Fruit fly (Drosophila melanogaster) whole organism, embryonic: Measurements from ENCODE around the gene CG32971.
A peak's percentile ranks its signal among the peaks of the same experiment; 100 is the strongest.

Experiments used
- Adf1 ChIP-seq: fragments of 200-800 bp; sonication (Bioruptor generic); IDR thresholded peaks from 2 replicates; pipeline ENCODE4 v1.3.6; 2022; ENCODE audit warnings: missing biosample characterization, missing genetic modification characterization
- Atf3 ChIP-seq: fragments of 200-800 bp; sonication (Bioruptor generic); optimal IDR thresholded peaks from 3 replicates; lab custom pipeline; 2016; ENCODE audit warnings: missing biosample characterization, missing genetic modification characterization
- Blimp-1 ChIP-seq: fragments of 200-800 bp; sonication (Bioruptor generic); optimal IDR thresholded peaks from 3 replicates; lab custom pipeline; 2018; ENCODE audit warnings: missing biosample characterization, missing genetic modification characterization, mild to moderate bottlenecking, moderate library complexity, missing genetic modification reagents
- CG10431 ChIP-seq: fragments of 200-800 bp; sonication (Bioruptor generic); optimal IDR thresholded peaks from 3 replicates; lab custom pipeline; 2018; ENCODE audit warnings: missing biosample characterization, mild to moderate bottlenecking, missing genetic modification characterization
- CG10543 ChIP-seq: fragments of 200-800 bp; sonication (Bioruptor generic); optimal IDR thresholded peaks from 3 replicates; lab custom pipeline; 2017; ENCODE audit warnings: missing biosample characterization, mild to moderate bottlenecking, missing genetic modification characterization, moderate library complexity
- CG10654 ChIP-seq: fragments of 200-800 bp; sonication (Bioruptor generic); optimal IDR thresholded peaks from 2 replicates; lab custom pipeline; 2016; ENCODE audit warnings: missing biosample characterization, missing genetic modification characterization
- CG13894 ChIP-seq: fragments of 200-800 bp; sonication (Bioruptor generic); optimal IDR thresholded peaks from 3 replicates; lab custom pipeline; 2018; ENCODE audit warnings: missing biosample characterization, mild to moderate bottlenecking, missing genetic modification characterization, moderate library complexity
- CG14710 ChIP-seq: fragments of 200-800 bp; sonication (Bioruptor generic); optimal IDR thresholded peaks from 3 replicates; lab custom pipeline; 2019; ENCODE audit warnings: missing biosample characterization, mild to moderate bottlenecking, missing genetic modification characterization, moderate library complexity
- CG15011 ChIP-seq: fragments of 200-800 bp; sonication (Bioruptor generic); optimal IDR thresholded peaks from 3 replicates; lab custom pipeline; 2018; ENCODE audit warnings: missing biosample characterization, mild to moderate bottlenecking, missing genetic modification characterization
- CG15514 ChIP-seq: fragments of 200-800 bp; sonication (Bioruptor generic); optimal IDR thresholded peaks from 3 replicates; lab custom pipeline; 2017; ENCODE audit warnings: missing biosample characterization, missing genetic modification characterization, mild to moderate bottlenecking, moderate library complexity, missing genetic modification reagents
- CG18262 ChIP-seq: fragments of 200-800 bp; optimal IDR thresholded peaks from 3 replicates; lab custom pipeline; 2019; ENCODE audit warnings: missing biosample characterization, mild to moderate bottlenecking, missing genetic modification characterization, moderate library complexity
- CG18619 ChIP-seq: fragments of 200-800 bp; sonication (Bioruptor generic); optimal IDR thresholded peaks from 3 replicates; lab custom pipeline; 2017; ENCODE audit warnings: missing biosample characterization, mild to moderate bottlenecking, missing genetic modification characterization
- CG18764 ChIP-seq: fragments of 200-800 bp; sonication (Bioruptor generic); optimal IDR thresholded peaks from 3 replicates; lab custom pipeline; 2016; ENCODE audit warnings: missing biosample characterization, missing genetic modification characterization
- CG34224 ChIP-seq: fragments of 200-800 bp; sonication (Bioruptor generic); IDR thresholded peaks from 3 replicates; pipeline ENCODE4 v1.3.6; 2022; ENCODE audit warnings: missing biosample characterization, missing genetic modification characterization; ENCODE audit not compliant: partially characterized antibody
- CG3726 ChIP-seq: fragments of 200-800 bp; sonication (Bioruptor generic); IDR thresholded peaks from 3 replicates; pipeline ENCODE4, ENCODE4 v1.3.6; 2022; ENCODE audit warnings: missing biosample characterization, missing genetic modification characterization
- CG4282 ChIP-seq: fragments of 200-800 bp; sonication (Bioruptor generic); optimal IDR thresholded peaks from 2 replicates; lab custom pipeline; 2016; ENCODE audit warnings: missing biosample characterization, missing genetic modification characterization
- CG4707 ChIP-seq: fragments of 200-800 bp; sonication (Bioruptor generic); optimal IDR thresholded peaks from 2 replicates; lab custom pipeline; 2018; ENCODE audit warnings: missing biosample characterization, mild to moderate bottlenecking, missing genetic modification characterization, moderate library complexity
- CG7556 ChIP-seq: fragments of 200-800 bp; sonication (Bioruptor generic); optimal IDR thresholded peaks from 2 replicates; lab custom pipeline; 2017; ENCODE audit warnings: missing biosample characterization, mild to moderate bottlenecking, missing genetic modification characterization
- CG7745 ChIP-seq: fragments of 200-800 bp; sonication (Bioruptor generic); optimal IDR thresholded peaks from 2 replicates; lab custom pipeline; 2018; ENCODE audit warnings: missing biosample characterization, mild to moderate bottlenecking, missing genetic modification characterization, moderate library complexity
- CG9215 ChIP-seq: fragments of 200-800 bp; sonication (Bioruptor generic); IDR thresholded peaks from 2 replicates; pipeline ENCODE4 v1.3.6; 2022; ENCODE audit warnings: missing biosample characterization, missing genetic modification characterization
- CG9797 ChIP-seq: fragments of 200-800 bp; sonication (Bioruptor generic); optimal IDR thresholded peaks from 3 replicates; lab custom pipeline; 2018; ENCODE audit warnings: missing biosample characterization, mild to moderate bottlenecking, missing genetic modification characterization
- CG9876 ChIP-seq: fragments of 200-800 bp; sonication (Bioruptor generic); optimal IDR thresholded peaks from 2 replicates; lab custom pipeline; 2016; ENCODE audit warnings: missing biosample characterization, missing genetic modification characterization
- Dek ChIP-seq: fragments of 200-800 bp; sonication (Bioruptor generic); optimal IDR thresholded peaks from 3 replicates; lab custom pipeline; 2019; ENCODE audit warnings: missing biosample characterization, mild to moderate bottlenecking, missing genetic modification characterization, moderate library complexity
- Dll ChIP-seq: fragments of 200-800 bp; sonication (Bioruptor generic); IDR thresholded peaks from 4 replicates; pipeline ENCODE4 v1.3.6; 2022; ENCODE audit warnings: missing biosample characterization, missing genetic modification characterization; ENCODE audit not compliant: partially characterized antibody
- Eip74EF ChIP-seq, 2 experiments: fragments of 200-800 bp in 1 of 2; fragments of >200 bp in 1 of 2; sonication (Bioruptor generic) in 1 of 2; optimal IDR thresholded peaks; 2 replicates each; lab custom pipeline; 2017 to 2019; ENCODE audit warnings: missing biosample characterization in 2 of 2, missing genetic modification characterization in 2 of 2, mild to moderate bottlenecking in 1 of 2, moderate library complexity in 1 of 2
- Ets97D ChIP-seq: fragments of 200-800 bp; sonication (Bioruptor generic); optimal IDR thresholded peaks from 3 replicates; lab custom pipeline; 2016; ENCODE audit warnings: missing biosample characterization, missing genetic modification characterization
- HmgZ ChIP-seq: fragments of 200-800 bp; sonication (Bioruptor generic); optimal IDR thresholded peaks from 2 replicates; lab custom pipeline; 2018; ENCODE audit warnings: missing biosample characterization, mild to moderate bottlenecking, missing genetic modification characterization
- Meics ChIP-seq: fragments of 200-800 bp; sonication (Bioruptor generic); optimal IDR thresholded peaks from 2 replicates; lab custom pipeline; 2017; ENCODE audit warnings: missing biosample characterization, mild to moderate bottlenecking, missing genetic modification characterization
- Stat92E ChIP-seq, 3 experiments: fragments of >200 bp in 2 of 3; fragments of 200-800 bp in 1 of 3; sonication (Bioruptor generic) in 1 of 3; optimal IDR thresholded peaks; 2 replicates each; lab custom pipeline; 2017 to 2019; ENCODE audit warnings: missing biosample characterization in 3 of 3, missing genetic modification characterization in 3 of 3, mild to moderate bottlenecking in 1 of 3, moderate library complexity in 1 of 3
- bowl ChIP-seq: fragments of 200-800 bp; sonication (Bioruptor generic); IDR thresholded peaks from 2 replicates; pipeline ENCODE4 v1.3.6; 2022; ENCODE audit warnings: missing biosample characterization, missing genetic modification characterization
- danr ChIP-seq: fragments of 200-800 bp; sonication (Bioruptor generic); IDR thresholded peaks from 2 replicates; pipeline ENCODE4 v1.3.6; 2022; ENCODE audit warnings: missing biosample characterization, missing genetic modification characterization
- dm ChIP-seq: fragments of 200-800 bp; sonication (Bioruptor generic); optimal IDR thresholded peaks from 3 replicates; lab custom pipeline; 2016; ENCODE audit warnings: missing biosample characterization, missing genetic modification characterization
- gsb ChIP-seq: fragments of 200-800 bp; sonication (Bioruptor generic); IDR thresholded peaks from 2 replicates; pipeline ENCODE4 v1.3.6; 2022; ENCODE audit warnings: missing biosample characterization, missing genetic modification characterization
- hkb ChIP-seq, 2 experiments: fragments of 200-800 bp in 1 of 2; fragments of >200 bp in 1 of 2; sonication (Bioruptor generic) in 1 of 2; IDR thresholded peaks in 1 of 2; optimal IDR thresholded peaks in 1 of 2; 2 replicates each; pipeline versions ENCODE4 v1.3.6 to Lab custom; 2017 to 2022; ENCODE audit warnings: missing biosample characterization in 1 of 2, missing genetic modification characterization in 1 of 2
- ind ChIP-seq: fragments of 200-800 bp; sonication (Bioruptor generic); optimal IDR thresholded peaks from 3 replicates; lab custom pipeline; 2016; ENCODE audit warnings: missing biosample characterization, missing genetic modification characterization
- jumu ChIP-seq: fragments of 200-800 bp; sonication (Bioruptor generic); optimal IDR thresholded peaks from 3 replicates; lab custom pipeline; 2016; ENCODE audit warnings: missing biosample characterization, missing genetic modification characterization
- nom ChIP-seq: fragments of 200-800 bp; sonication (Bioruptor generic); optimal IDR thresholded peaks from 2 replicates; lab custom pipeline; 2017; ENCODE audit warnings: missing biosample characterization, missing genetic modification characterization, mild to moderate bottlenecking, moderate library complexity, missing genetic modification reagents
- pan ChIP-seq, 4 experiments: fragments of >200 bp in 3 of 4; fragments of 200-800 bp in 1 of 4; sonication (Bioruptor generic) in 1 of 4; optimal IDR thresholded peaks in 3 of 4; IDR thresholded peaks in 1 of 4; 2 replicates each; pipeline versions ENCODE4 v1.3.6 to Lab custom; 2017 to 2022; ENCODE audit warnings: missing biosample characterization in 2 of 4, missing genetic modification characterization in 2 of 4, mixed read lengths in 1 of 4
- pnt ChIP-seq: fragments of 200-800 bp; sonication (Bioruptor generic); optimal IDR thresholded peaks from 3 replicates; lab custom pipeline; 2016; ENCODE audit warnings: missing biosample characterization, missing genetic modification characterization
- ro ChIP-seq: fragments of 200-800 bp; sonication (Bioruptor generic); IDR thresholded peaks from 2 replicates; pipeline ENCODE4 v1.3.6; 2022; ENCODE audit warnings: missing biosample characterization, missing genetic modification characterization
- slou ChIP-seq: fragments of 200-800 bp; sonication (Bioruptor generic); optimal IDR thresholded peaks from 3 replicates; lab custom pipeline; 2016; ENCODE audit warnings: missing biosample characterization, missing genetic modification characterization
- ssp ChIP-seq: fragments of 200-800 bp; sonication (Bioruptor generic); IDR thresholded peaks from 2 replicates; pipeline ENCODE4 v1.3.6; 2022; ENCODE audit warnings: missing biosample characterization, missing genetic modification characterization
- vnd ChIP-seq: fragments of 200-800 bp; sonication (Bioruptor generic); IDR thresholded peaks from 3 replicates; pipeline ENCODE4 v1.3.6; 2022; ENCODE audit warnings: missing biosample characterization, missing genetic modification characterization; ENCODE audit not compliant: partially characterized antibody
- vvl ChIP-seq: fragments of 200-800 bp; sonication (Bioruptor generic); IDR thresholded peaks from 2 replicates; pipeline ENCODE4 v1.3.6; 2022; ENCODE audit warnings: missing biosample characterization, missing genetic modification characterization
- wek ChIP-seq: fragments of 200-800 bp; sonication (Bioruptor generic); optimal IDR thresholded peaks from 3 replicates; lab custom pipeline; 2018; ENCODE audit warnings: missing biosample characterization, mild to moderate bottlenecking, missing genetic modification characterization, moderate library complexity
- zen ChIP-seq: fragments of 200-800 bp; sonication (Bioruptor generic); optimal IDR thresholded peaks from 3 replicates; lab custom pipeline; 2018; ENCODE audit warnings: missing biosample characterization, mild to moderate bottlenecking, missing genetic modification characterization, moderate library complexity
- zen2 ChIP-seq: fragments of 200-800 bp; sonication (Bioruptor generic); IDR thresholded peaks from 3 replicates; pipeline ENCODE4 v1.3.6; 2022; ENCODE audit warnings: missing biosample characterization, missing genetic modification characterization; ENCODE audit not compliant: partially characterized antibody
- zfh1 ChIP-seq: fragments of 200-800 bp; sonication (Bioruptor generic); IDR thresholded peaks from 3 replicates; pipeline ENCODE4 v1.3.6; 2022; ENCODE audit warnings: missing biosample characterization, missing genetic modification characterization

CG32971 gene

DNA sequence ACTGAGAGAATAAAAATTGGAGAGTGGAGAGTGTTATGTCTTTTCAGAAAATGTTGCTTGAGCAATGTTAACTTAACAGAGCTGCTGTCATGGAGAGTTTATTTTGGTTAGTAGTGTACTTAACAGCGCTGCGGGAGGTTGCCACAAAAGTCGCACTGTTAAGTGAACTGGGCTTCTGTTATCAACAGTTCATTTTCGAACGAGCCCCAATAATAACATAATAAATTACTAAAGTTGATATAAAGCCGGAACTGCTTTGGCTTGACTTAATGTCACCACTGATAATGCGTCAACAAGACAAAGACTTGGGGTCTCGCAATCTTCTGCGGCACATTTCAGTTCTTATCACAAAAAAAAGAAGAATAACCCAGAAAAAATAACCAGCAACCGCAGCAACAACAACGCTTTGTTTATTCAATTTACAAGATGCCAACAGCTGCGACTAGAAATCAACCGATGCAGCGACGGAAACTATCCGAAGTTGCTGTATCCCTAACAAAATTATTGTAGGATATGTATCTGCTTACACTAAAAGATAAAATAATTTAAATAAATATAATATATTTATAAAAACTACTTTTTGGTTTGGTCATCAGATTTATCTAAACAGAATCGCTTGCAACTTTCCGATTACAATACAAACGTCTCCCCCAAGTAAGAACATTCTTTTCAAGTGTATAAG lies 39.9 kb upstream of the CG32971 start (continued):
- no peak for TF ChIP-seq CG3726 (GFP tag; lab: Robert Waterston, UW)
- no peak for TF ChIP-seq CG7556 (GFP tag; lab: Kevin White, UChicago)
- peak; percentile 60 for TF ChIP-seq Blimp-1 (GFP tag; lab: Kevin White, UChicago)
- TF ChIP-seq CG15514 (GFP tag; lab: Kevin White, UChicago), result no peak
- no peak for TF ChIP-seq Ets97D (GFP tag; lab: Kevin White, UChicago)
- no peak for TF ChIP-seq CG9215
- TF ChIP-seq gsb (GFP tag; lab: Robert Waterston, UW), result no peak
- TF ChIP-seq CG10543, result no peak
- no peak for TF ChIP-seq CG4282 (GFP tag; lab: Kevin White, UChicago)
- no peak for TF ChIP-seq vnd (GFP tag; lab: Robert Waterston, UW)
- TF ChIP-seq CG7745 (tag; lab: Kevin White, UChicago), result no peak
- TF ChIP-seq CG18262 (tag; lab: Kevin White, UChicago), result peak; percentile 75
- no peak for TF ChIP-seq HmgZ
- no peak for TF ChIP-seq pnt
- no peak for TF ChIP-seq CG34224 (GFP tag; lab: Robert Waterston, UW)
- peak; percentile 7 for TF ChIP-seq CG18764 (GFP tag; lab: Kevin White, UChicago)
- no peak for TF ChIP-seq CG13894 (tag; lab: Kevin White, UChicago)
- TF ChIP-seq Atf3 (GFP tag; lab: Kevin White, UChicago), result no peak
- no peak for TF ChIP-seq Dek (tag; lab: Kevin White, UChicago)
- no peak for TF ChIP-seq Meics (GFP tag; lab: Kevin White, UChicago)
- TF ChIP-seq CG4707, result no peak
- TF ChIP-seq CG10431 (GFP tag; lab: Kevin White, UChicago), result no peak
- no peak for TF ChIP-seq Dll (GFP tag; lab: Robert Waterston, UW)
- no peak for TF ChIP-seq jumu (GFP tag; lab: Kevin White, UChicago)
- peak; percentile 56 for TF ChIP-seq CG14710 (tag; lab: Kevin White, UChicago)
- no peak for TF ChIP-seq Adf1 (GFP tag; lab: Robert Waterston, UW)
- no peak for TF ChIP-seq ind (GFP tag; lab: Kevin White, UChicago)
- TF ChIP-seq zen2 (GFP tag; lab: Robert Waterston, UW), result no peak
- no peak for TF ChIP-seq Stat92E (GFP tag; optimal IDR thresholded peaks at IDR 0.05; lab: Kevin White, UChicago)
- TF ChIP-seq ro (GFP tag; lab: Robert Waterston, UW), result no peak
- TF ChIP-seq zfh1 (GFP tag; lab: Robert Waterston, UW), result peak; percentile 42; the same call in 1 of the 3 replicates
- TF ChIP-seq wek, result no peak
- TF ChIP-seq Eip74EF (GFP tag; optimal IDR thresholded peaks at IDR 0.05; lab: Kevin White, UChicago), result peak in 1 of 2 experiments; percentile 47
- no peak for TF ChIP-seq slou (GFP tag; lab: Kevin White, UChicago)
- no peak for TF ChIP-seq hkb (optimal IDR thresholded peaks at IDR 0.05; lab: Kevin White, UChicago)
- TF ChIP-seq hkb (GFP tag; IDR thresholded peaks at IDR 0.05; lab: Robert Waterston, UW), result no peak
- no peak for TF ChIP-seq CG15011 (GFP tag; lab: Kevin White, UChicago)
- no peak for TF ChIP-seq CG18619 (GFP tag; lab: Kevin White, UChicago)
- TF ChIP-seq vvl (GFP tag; lab: Robert Waterston, UW), result peak; percentile 30; the same call in 1 of the 2 replicates
- no peak for TF ChIP-seq CG9876 (GFP tag; lab: Kevin White, UChicago)
- TF ChIP-seq zen (tag; lab: Kevin White, UChicago), result no peak
- no peak for TF ChIP-seq nom
- TF ChIP-seq ssp (GFP tag; lab: Robert Waterston, UW), result no peak
- no peak for TF ChIP-seq pan (optimal IDR thresholded peaks at IDR 0.05; lab: Kevin White, UChicago)
- no peak for TF ChIP-seq pan (GFP tag; optimal IDR thresholded peaks at IDR 0.05 in 1 of 2, IDR thresholded peaks at IDR 0.05 in 1 of 2)
- no peak for TF ChIP-seq bowl (GFP tag; lab: Robert Waterston, UW)
- no peak for TF ChIP-seq danr
- TF ChIP-seq dm (GFP tag; lab: Kevin White, UChicago), result no peak
- TF ChIP-seq CG9797 (GFP tag; lab: Kevin White, UChicago), result no peak
- no peak for TF ChIP-seq CG10654 (GFP tag; lab: Kevin White, UChicago)
